Worm (Caenorhabditis elegans) whole organism, L2 larva: ENCODE measurements around the gene R107.9.

Experiments used
- C34F6.9 ChIP-seq: fragments of 150-350 bp; optimal IDR thresholded peaks from 2 replicates; lab custom pipeline; 2014; ENCODE audit warnings: missing biosample characterization, missing genetic modification characterization
- R02D3.7 ChIP-seq: fragments of 150-350 bp; optimal IDR thresholded peaks from 2 replicates; lab custom pipeline; 2014; ENCODE audit warnings: missing biosample characterization, missing genetic modification characterization
- Y55F3AM.14 ChIP-seq: fragments of 200-800 bp; sonication (Bioruptor generic); optimal IDR thresholded peaks from 2 replicates; lab custom pipeline; 2018; ENCODE audit warnings: mild to moderate bottlenecking, missing genetic modification characterization, missing compliant biosample characterization
- alr-1 ChIP-seq: fragments of 150-350 bp; optimal IDR thresholded peaks from 2 replicates; lab custom pipeline; 2014; ENCODE audit warnings: missing biosample characterization, missing genetic modification characterization
- aly-2 ChIP-seq: fragments of 150-350 bp; optimal IDR thresholded peaks from 2 replicates; lab custom pipeline; 2014; ENCODE audit warnings: missing biosample characterization, missing genetic modification characterization
- ama-1 ChIP-seq: fragments of 150-350 bp; optimal IDR thresholded peaks from 2 replicates; lab custom pipeline; 2018; ENCODE audit warnings: inconsistent platforms
- blmp-1 ChIP-seq: sonication (generic microtip); optimal IDR thresholded peaks from 2 replicates; lab custom pipeline; 2017; ENCODE audit warnings: missing genetic modification characterization, mild to moderate bottlenecking, missing compliant biosample characterization, antibody characterized with exemption, moderate library complexity; ENCODE audit not compliant: insufficient read depth
- ceh-16 ChIP-seq: fragments of 150-350 bp; optimal IDR thresholded peaks from 2 replicates; lab custom pipeline; 2014; ENCODE audit warnings: missing biosample characterization, missing genetic modification characterization
- ceh-82 ChIP-seq: fragments of 150-350 bp; optimal IDR thresholded peaks from 2 replicates; lab custom pipeline; 2014; ENCODE audit warnings: missing biosample characterization, missing genetic modification characterization
- crh-2 ChIP-seq: sonication (generic microtip); optimal IDR thresholded peaks from 2 replicates; lab custom pipeline; 2017; ENCODE audit warnings: missing biosample characterization, missing genetic modification characterization
- egl-27 ChIP-seq: sonication (generic microtip); optimal IDR thresholded peaks from 3 replicates; lab custom pipeline; 2017; ENCODE audit warnings: missing biosample characterization, missing genetic modification reagents, missing genetic modification characterization
- elt-1 ChIP-seq: fragments of 150-350 bp; optimal IDR thresholded peaks from 2 replicates; lab custom pipeline; 2014; ENCODE audit warnings: missing biosample characterization, missing genetic modification characterization
- elt-3 ChIP-seq: sonication (generic microtip); optimal IDR thresholded peaks from 2 replicates; lab custom pipeline; 2017; ENCODE audit warnings: missing biosample characterization, missing genetic modification characterization
- fos-1 ChIP-seq: fragments of 150-350 bp; optimal IDR thresholded peaks from 2 replicates; lab custom pipeline; 2014; ENCODE audit warnings: missing biosample characterization, missing genetic modification characterization
- gmeb-1 ChIP-seq: fragments of 150-350 bp; optimal IDR thresholded peaks from 2 replicates; lab custom pipeline; 2014; ENCODE audit warnings: missing biosample characterization, missing genetic modification characterization
- lin-13 ChIP-seq: fragments of 150-350 bp; optimal IDR thresholded peaks from 2 replicates; lab custom pipeline; 2014; ENCODE audit warnings: missing biosample characterization, missing genetic modification reagents, missing genetic modification characterization
- lsy-2 ChIP-seq, 2 experiments: fragments of 150-350 bp in 1 of 2; sonication (generic microtip) in 1 of 2; optimal IDR thresholded peaks; 2 replicates each; lab custom pipeline; 2014 to 2017; ENCODE audit warnings: missing biosample characterization in 2 of 2, missing genetic modification characterization in 2 of 2
- mab-5 ChIP-seq: fragments of 150-350 bp; optimal IDR thresholded peaks from 2 replicates; lab custom pipeline; 2014; ENCODE audit warnings: missing biosample characterization, missing genetic modification characterization
- mdl-1 ChIP-seq, 2 experiments: fragments of 150-350 bp in 1 of 2; sonication (generic microtip) in 1 of 2; optimal IDR thresholded peaks; 2 replicates each; lab custom pipeline; 2017; ENCODE audit warnings: missing biosample characterization in 2 of 2, missing genetic modification characterization in 2 of 2
- nhr-11 ChIP-seq: fragments of 150-350 bp; optimal IDR thresholded peaks from 2 replicates; lab custom pipeline; 2014; ENCODE audit warnings: missing biosample characterization, missing genetic modification characterization
- nhr-12 ChIP-seq: fragments of 150-350 bp; optimal IDR thresholded peaks from 2 replicates; lab custom pipeline; 2014; ENCODE audit warnings: missing biosample characterization, missing genetic modification characterization
- nhr-129 ChIP-seq: fragments of 150-350 bp; optimal IDR thresholded peaks from 2 replicates; lab custom pipeline; 2014; ENCODE audit warnings: missing biosample characterization, missing genetic modification characterization
- nhr-21 ChIP-seq: fragments of 150-350 bp; optimal IDR thresholded peaks from 2 replicates; lab custom pipeline; 2014; ENCODE audit warnings: missing biosample characterization, missing genetic modification characterization
- nhr-23 ChIP-seq: fragments of 150-350 bp; optimal IDR thresholded peaks from 2 replicates; lab custom pipeline; 2014; ENCODE audit warnings: missing biosample characterization, missing genetic modification reagents, missing genetic modification characterization
- nhr-237 ChIP-seq: fragments of 150-350 bp; optimal IDR thresholded peaks from 2 replicates; lab custom pipeline; 2014; ENCODE audit warnings: missing biosample characterization, missing genetic modification characterization
- peb-1 ChIP-seq: fragments of 150-350 bp; optimal IDR thresholded peaks from 2 replicates; lab custom pipeline; 2014; ENCODE audit warnings: missing biosample characterization, missing genetic modification characterization
- sem-4 ChIP-seq: fragments of 150-350 bp; optimal IDR thresholded peaks from 2 replicates; lab custom pipeline; 2014; ENCODE audit warnings: missing biosample characterization, missing genetic modification reagents, missing genetic modification characterization
- skn-1 ChIP-seq: sonication (generic microtip); optimal IDR thresholded peaks from 2 replicates; lab custom pipeline; 2017; ENCODE audit warnings: missing biosample characterization, missing genetic modification characterization
- sma-3 ChIP-seq: sonication (generic microtip); optimal IDR thresholded peaks from 2 replicates; lab custom pipeline; 2016; ENCODE audit warnings: missing genetic modification reagents, missing genetic modification characterization, missing compliant biosample characterization
- sma-9 ChIP-seq, 2 experiments: fragments of 150-350 bp in 1 of 2; sonication (generic microtip) in 1 of 2; optimal IDR thresholded peaks; 2 replicates each; lab custom pipeline; 2014 to 2016; ENCODE audit warnings: missing genetic modification characterization in 2 of 2, mild to moderate bottlenecking in 1 of 2, missing biosample characterization in 1 of 2, missing compliant biosample characterization in 1 of 2, missing genetic modification reagents in 1 of 2, moderate library complexity in 1 of 2
- snpc-4 ChIP-seq: fragments of 150-350 bp; optimal IDR thresholded peaks from 2 replicates; lab custom pipeline; 2014; ENCODE audit warnings: missing biosample characterization, missing genetic modification characterization
- unc-39 ChIP-seq: fragments of 150-350 bp; optimal IDR thresholded peaks from 2 replicates; lab custom pipeline; 2014; ENCODE audit warnings: missing biosample characterization, missing genetic modification characterization
- unc-55 ChIP-seq: fragments of 150-350 bp; sonication (generic microtip); optimal IDR thresholded peaks from 3 replicates; lab custom pipeline; 2014; ENCODE audit warnings: missing biosample characterization, missing genetic modification reagents, missing genetic modification characterization
- unc-62 ChIP-seq: fragments of 150-350 bp; optimal IDR thresholded peaks from 2 replicates; lab custom pipeline; 2014; ENCODE audit warnings: missing biosample characterization, missing genetic modification reagents, missing genetic modification characterization
- ztf-1 ChIP-seq: fragments of 200-800 bp; sonication (Bioruptor generic); conservative IDR thresholded peaks from 2 replicates; pipeline ENCODE4 v1.3.6; 2022; ENCODE audit warnings: missing genetic modification characterization, missing compliant biosample characterization
- ztf-4 ChIP-seq: fragments of 150-350 bp; optimal IDR thresholded peaks from 2 replicates; lab custom pipeline; 2014; ENCODE audit warnings: missing biosample characterization, missing genetic modification characterization

The R107.9 gene

ce11 chrIII:9072704-9073103, 34.9 kb downstream of the R107.9 start:
- TF ChIP-seq egl-27 (tag; lab: Kevin White, UChicago): no peak
- no peak for TF ChIP-seq gmeb-1
- no peak for TF ChIP-seq peb-1 (tag; lab: Kevin White, UChicago)
- no peak for TF ChIP-seq sma-3
- TF ChIP-seq lsy-2 (tag; optimal IDR thresholded peaks at IDR 0.05; lab: Kevin White, UChicago): no peak
- no peak for TF ChIP-seq ceh-82
- TF ChIP-seq nhr-237 (tag; lab: Kevin White, UChicago): no peak
- no peak for TF ChIP-seq unc-55
- TF ChIP-seq nhr-12 (tag; lab: Kevin White, UChicago): no peak
- TF ChIP-seq mab-5 (tag; lab: Kevin White, UChicago): no peak
- TF ChIP-seq elt-1 (tag; lab: Kevin White, UChicago): no peak
- TF ChIP-seq nhr-11 (tag; lab: Kevin White, UChicago): no peak
- TF ChIP-seq ztf-1: no peak
- TF ChIP-seq skn-1 (tag; lab: Kevin White, UChicago): no peak
- TF ChIP-seq ztf-4 (tag; lab: Kevin White, UChicago): no peak
- no peak for TF ChIP-seq elt-3 (tag; lab: Kevin White, UChicago)

- TF ChIP-seq crh-2 (tag; lab: Kevin White, UChicago) (no peak), elt-1 (tag; lab: Kevin White, UChicago) (no peak), ztf-4 (tag; lab: Kevin White, UChicago) (no peak), egl-27 (tag; lab: Kevin White, UChicago) (no peak), ceh-16 (tag; lab: Kevin White, UChicago) (no peak), sma-9 (GFP tag; optimal IDR thresholded peaks at IDR 0.05; lab: Kevin White, UChicago) (no peak), sma-9 (tag; optimal IDR thresholded peaks at IDR 0.05; lab: Kevin White, UChicago) (no peak)
- TF ChIP-seq, all 48 proteins: peak for 0
These were observed 37.8 kb downstream of the R107.9 start, which contains the start of gene F02A9.7 for ce11 chrIII:9075539-9075938. Gene F02A9.7 (minus strand): TSS chrIII:9075639.

- TF ChIP-seq egl-27 (tag; lab: Kevin White, UChicago) (no peak), mab-5 (tag; lab: Kevin White, UChicago) (no peak), aly-2 (no peak), ztf-1 (no peak), nhr-11 (tag; lab: Kevin White, UChicago) (no peak), ama-1 (no peak), nhr-12 (tag; lab: Kevin White, UChicago) (no peak), unc-39 (tag; lab: Kevin White, UChicago) (no peak), alr-1 (tag; lab: Kevin White, UChicago) (no peak), R02D3.7 (tag; lab: Kevin White, UChicago) (no peak), sem-4 (tag; lab: Kevin White, UChicago) (no peak), snpc-4 (no peak), mdl-1 (tag; optimal IDR thresholded peaks at IDR 0.05; lab: Kevin White, UChicago) (no peak), elt-1 (tag; lab: Kevin White, UChicago) (no peak), nhr-21 (tag; lab: Kevin White, UChicago) (no peak), gmeb-1 (no peak), elt-3 (tag; lab: Kevin White, UChicago) (no peak), Y55F3AM.14 (GFP tag; lab: Kevin White, UChicago) (no peak), lin-13 (GFP tag; lab: Kevin White, UChicago) (no peak), sma-9 (GFP tag; optimal IDR thresholded peaks at IDR 0.05; lab: Kevin White, UChicago) (no peak), sma-9 (tag; optimal IDR thresholded peaks at IDR 0.05; lab: Kevin White, UChicago) (no peak)
These were observed 40.0 kb downstream of the R107.9 start, which contains the start of gene F02A9.1 for ce11 chrIII:9077708-9078107. Gene F02A9.1 (minus strand): TSS chrIII:9077808.

- TF ChIP-seq ama-1: peak; percentile 38
- no peak for TF ChIP-seq unc-62
- peak; percentile 4 for TF ChIP-seq nhr-129 (tag; lab: Kevin White, UChicago)
- no peak for TF ChIP-seq gmeb-1
- TF ChIP-seq blmp-1: no peak
These were observed 42.4 kb downstream of the R107.9 start for ce11 chrIII:9080127-9080526.

- TF ChIP-seq fos-1 (tag; lab: Kevin White, UChicago): no peak
- TF ChIP-seq nhr-11 (tag; lab: Kevin White, UChicago): no peak
- TF ChIP-seq nhr-23 (tag; lab: Kevin White, UChicago): no peak
- peak in 1 of 2 experiments; percentile 18 for TF ChIP-seq lsy-2 (tag; optimal IDR thresholded peaks at IDR 0.05; lab: Kevin White, UChicago)
- TF ChIP-seq nhr-129 (tag; lab: Kevin White, UChicago): peak; percentile 7
- no peak for TF ChIP-seq elt-1 (tag; lab: Kevin White, UChicago)
- peak; percentile 11 for TF ChIP-seq C34F6.9 (tag; lab: Kevin White, UChicago)
- TF ChIP-seq nhr-237 (tag; lab: Kevin White, UChicago): no peak
- no peak for TF ChIP-seq nhr-12 (tag; lab: Kevin White, UChicago)
- TF ChIP-seq ama-1: peak; percentile 58
- no peak for TF ChIP-seq ceh-82
These were observed 43.3 kb downstream of the R107.9 start, which contains the start of gene far-1 for ce11 chrIII:9081055-9081454. Gene far-1 (minus strand): TSS chrIII:9081179.
